Worm (Caenorhabditis elegans) whole organism, late embryonic: ENCODE data around the gene irg-5.

Experiments used
- C08G9.2 ChIP-seq: sonication (generic microtip); optimal IDR thresholded peaks from 2 replicates; lab custom pipeline; 2016; ENCODE audit warnings: mild to moderate bottlenecking, missing genetic modification characterization, moderate library complexity, missing compliant biosample characterization
- C38D4.7 ChIP-seq: fragments of 200-800 bp; sonication (Bioruptor generic); optimal IDR thresholded peaks from 2 replicates; lab custom pipeline; 2018; ENCODE audit warnings: mild to moderate bottlenecking, missing genetic modification characterization, moderate library complexity, missing compliant biosample characterization
- F13H6.1 ChIP-seq: sonication (generic microtip); optimal IDR thresholded peaks from 2 replicates; lab custom pipeline; 2016; ENCODE audit warnings: missing genetic modification characterization, missing compliant biosample characterization
- K09A11.1 ChIP-seq: sonication (generic microtip); optimal IDR thresholded peaks from 2 replicates; lab custom pipeline; 2017; ENCODE audit warnings: antibody characterized with exemption, mild to moderate bottlenecking, missing genetic modification characterization, missing compliant biosample characterization; ENCODE audit not compliant: insufficient read depth
- T23F11.4 ChIP-seq: fragments of 200-800 bp; sonication (Bioruptor generic); optimal IDR thresholded peaks from 2 replicates; lab custom pipeline; 2018; ENCODE audit warnings: mild to moderate bottlenecking, missing genetic modification characterization, missing compliant biosample characterization
- ahr-1 ChIP-seq: sonication (generic microtip); optimal IDR thresholded peaks from 2 replicates; lab custom pipeline; 2016; ENCODE audit warnings: missing genetic modification characterization, missing compliant biosample characterization
- ama-1 ChIP-seq: fragments of 150-350 bp; optimal IDR thresholded peaks from 2 replicates; lab custom pipeline; 2014
- ceh-14 ChIP-seq: sonication (generic microtip); optimal IDR thresholded peaks from 2 replicates; lab custom pipeline; 2016; ENCODE audit warnings: missing genotype, missing genetic modification characterization, missing compliant biosample characterization
- ceh-30 ChIP-seq: fragments of 150-350 bp; optimal IDR thresholded peaks from 2 replicates; lab custom pipeline; 2014; ENCODE audit warnings: missing biosample characterization, missing genetic modification characterization
- ceh-34 ChIP-seq: sonication (generic microtip); optimal IDR thresholded peaks from 2 replicates; lab custom pipeline; 2016; ENCODE audit warnings: mild to moderate bottlenecking, missing genetic modification characterization, missing compliant biosample characterization
- ceh-9 ChIP-seq: sonication (generic microtip); optimal IDR thresholded peaks from 2 replicates; lab custom pipeline; 2016; ENCODE audit warnings: mild to moderate bottlenecking, missing genetic modification characterization, inconsistent platforms, missing compliant biosample characterization
- che-1 ChIP-seq: sonication (generic microtip); optimal IDR thresholded peaks from 2 replicates; lab custom pipeline; 2016; ENCODE audit warnings: mild to moderate bottlenecking, missing genetic modification characterization, missing compliant biosample characterization
- dve-1 ChIP-seq: sonication (generic microtip); optimal IDR thresholded peaks from 2 replicates; lab custom pipeline; 2017; ENCODE audit warnings: antibody characterized with exemption, mild to moderate bottlenecking, missing genetic modification characterization, missing compliant biosample characterization
- elt-4 ChIP-seq: sonication (generic microtip); optimal IDR thresholded peaks from 2 replicates; lab custom pipeline; 2016; ENCODE audit warnings: missing genetic modification characterization, missing compliant biosample characterization
- ets-4 ChIP-seq: sonication (generic microtip); optimal IDR thresholded peaks from 2 replicates; lab custom pipeline; 2016; ENCODE audit warnings: missing genetic modification characterization, missing compliant biosample characterization
- fkh-6 ChIP-seq: sonication (generic microtip); optimal IDR thresholded peaks from 2 replicates; lab custom pipeline; 2016; ENCODE audit warnings: missing genetic modification characterization, missing compliant biosample characterization
- hlh-13 ChIP-seq: fragments of 200-800 bp; sonication (Bioruptor generic); optimal IDR thresholded peaks from 2 replicates; lab custom pipeline; 2018; ENCODE audit warnings: mild to moderate bottlenecking, missing genetic modification characterization, missing compliant biosample characterization
- hlh-15 ChIP-seq: sonication (generic microtip); optimal IDR thresholded peaks from 2 replicates; lab custom pipeline; 2016; ENCODE audit warnings: missing genetic modification characterization, missing compliant biosample characterization
- hlh-30 ChIP-seq: sonication (generic microtip); optimal IDR thresholded peaks from 2 replicates; lab custom pipeline; 2017; ENCODE audit warnings: antibody characterized with exemption, missing genetic modification characterization, missing compliant biosample characterization; ENCODE audit not compliant: insufficient read depth
- hlh-6 ChIP-seq: sonication (generic microtip); optimal IDR thresholded peaks from 2 replicates; lab custom pipeline; 2016; ENCODE audit warnings: missing genotype, missing genetic modification characterization, missing compliant biosample characterization
- mec-3 ChIP-seq: sonication (generic microtip); optimal IDR thresholded peaks from 2 replicates; lab custom pipeline; 2016; ENCODE audit warnings: borderline replicate concordance, missing genetic modification characterization, missing compliant biosample characterization
- nhr-11 ChIP-seq: fragments of 150-350 bp; optimal IDR thresholded peaks from 2 replicates; lab custom pipeline; 2014; ENCODE audit warnings: missing biosample characterization, missing genetic modification characterization
- nhr-232 ChIP-seq: sonication (generic microtip); optimal IDR thresholded peaks from 2 replicates; lab custom pipeline; 2016; ENCODE audit warnings: missing genetic modification characterization, missing compliant biosample characterization
- pag-3 ChIP-seq: sonication (generic microtip); optimal IDR thresholded peaks from 2 replicates; lab custom pipeline; 2016; ENCODE audit warnings: missing compliant biosample characterization, missing genetic modification characterization, borderline replicate concordance
- pha-2 ChIP-seq: sonication (generic microtip); optimal IDR thresholded peaks from 2 replicates; lab custom pipeline; 2017; ENCODE audit warnings: mild to moderate bottlenecking, missing genetic modification characterization, missing compliant biosample characterization
- pha-4 ChIP-seq: fragments of 150-350 bp; optimal IDR thresholded peaks from 2 replicates; lab custom pipeline; 2018; ENCODE audit warnings: missing biosample characterization, missing genetic modification reagents, missing genetic modification characterization
- pros-1 ChIP-seq: fragments of 150-350 bp; optimal IDR thresholded peaks from 2 replicates; lab custom pipeline; 2014; ENCODE audit warnings: missing biosample characterization, missing genetic modification reagents, missing genetic modification characterization
- ref-2 ChIP-seq: sonication (generic microtip); optimal IDR thresholded peaks from 2 replicates; lab custom pipeline; 2016; ENCODE audit warnings: missing genetic modification characterization, missing compliant biosample characterization
- sox-4 ChIP-seq: sonication (generic microtip); optimal IDR thresholded peaks from 2 replicates; lab custom pipeline; 2017; ENCODE audit warnings: mild to moderate bottlenecking, missing genetic modification characterization, inconsistent platforms, missing compliant biosample characterization
- tbx-2 ChIP-seq: sonication (generic microtip); optimal IDR thresholded peaks from 2 replicates; lab custom pipeline; 2016; ENCODE audit warnings: missing genetic modification characterization, missing compliant biosample characterization
- ttx-3 ChIP-seq: sonication (generic microtip); optimal IDR thresholded peaks from 2 replicates; lab custom pipeline; 2016; ENCODE audit warnings: missing genetic modification reagents, missing genetic modification characterization, missing compliant biosample characterization
- unc-3 ChIP-seq, 2 experiments: fragments of 200-800 bp in 1 of 2; sonication (Bioruptor generic) in 1 of 2; sonication (generic microtip) in 1 of 2; conservative IDR thresholded peaks in 1 of 2; optimal IDR thresholded peaks in 1 of 2; 2 replicates each; pipeline versions ENCODE4 v1.3.6 to Lab custom; 2016 to 2022; ENCODE audit warnings: missing compliant biosample characterization in 2 of 2, missing genetic modification characterization in 2 of 2, missing genetic modification reagents in 1 of 2
- unc-42 ChIP-seq: sonication (generic microtip); optimal IDR thresholded peaks from 2 replicates; lab custom pipeline; 2016; ENCODE audit warnings: missing genotype, missing genetic modification characterization, missing compliant biosample characterization
- unc-86 ChIP-seq: sonication (generic microtip); optimal IDR thresholded peaks from 2 replicates; lab custom pipeline; 2016; ENCODE audit warnings: missing genetic modification characterization, missing compliant biosample characterization
- zip-5 ChIP-seq: sonication (generic microtip); optimal IDR thresholded peaks from 2 replicates; lab custom pipeline; 2016; ENCODE audit warnings: missing genetic modification characterization, missing compliant biosample characterization

irg-5 gene

ce11 chrV:13707295-13707694 is 31.0 kb downstream of the irg-5 start, which contains the start of gene hlh-34:
Gene hlh-34, minus strand, starts transcription at chrV:13707395.
- peak; percentile 3 for TF ChIP-seq unc-42 (tag; lab: Kevin White, UChicago)
- TF ChIP-seq pha-2 (tag; lab: Kevin White, UChicago), result no peak
- no peak for TF ChIP-seq ttx-3 (tag; lab: Kevin White, UChicago)

- TF ChIP-seq pros-1 (peak; percentile 31), fkh-6 (tag; lab: Kevin White, UChicago) (peak; percentile 5), hlh-15 (no peak)
Observed at ce11 chrV:13703960-13704359, 34.3 kb downstream of the irg-5 start, which contains the start of gene T01D3.3. Gene T01D3.3, plus strand, starts transcription at chrV:13704271.

ce11 chrV:13694103-13694502 is 44.2 kb downstream of the irg-5 start:
- TF ChIP-seq pros-1 (no peak), hlh-13 (no peak), pag-3 (tag; lab: Kevin White, UChicago) (no peak), F13H6.1 (tag; lab: Kevin White, UChicago) (no peak), nhr-11 (no peak), sox-4 (tag; lab: Kevin White, UChicago) (no peak), unc-42 (tag; lab: Kevin White, UChicago) (no peak), C38D4.7 (GFP tag; lab: Kevin White, UChicago) (no peak), C08G9.2 (tag; lab: Kevin White, UChicago) (no peak), ets-4 (tag; lab: Kevin White, UChicago) (no peak), hlh-30 (tag; lab: Kevin White, UChicago) (no peak), che-1 (no peak), ahr-1 (tag; lab: Kevin White, UChicago) (no peak), T23F11.4 (GFP tag; lab: Kevin White, UChicago) (no peak), ceh-9 (tag; lab: Kevin White, UChicago) (no peak), pha-4 (tag; lab: Kevin White, UChicago) (no peak), hlh-6 (tag; lab: Kevin White, UChicago) (no peak), ceh-30 (tag; lab: Kevin White, UChicago) (no peak), ref-2 (tag; lab: Kevin White, UChicago) (no peak), tbx-2 (tag; lab: Kevin White, UChicago) (no peak)

- TF ChIP-seq unc-3 (GFP tag; conservative IDR thresholded peaks at IDR 0.05; lab: Robert Waterston, UW) (no peak), unc-3 (tag; optimal IDR thresholded peaks at IDR 0.05; lab: Kevin White, UChicago) (no peak), T23F11.4 (GFP tag; lab: Kevin White, UChicago) (no peak), hlh-6 (tag; lab: Kevin White, UChicago) (no peak), K09A11.1 (no peak), zip-5 (no peak), unc-86 (tag; lab: Kevin White, UChicago) (no peak), ceh-34 (tag; lab: Kevin White, UChicago) (no peak), nhr-232 (no peak), ceh-30 (tag; lab: Kevin White, UChicago) (no peak), dve-1 (tag; lab: Kevin White, UChicago) (no peak), ahr-1 (tag; lab: Kevin White, UChicago) (no peak), pros-1 (no peak), elt-4 (tag; lab: Kevin White, UChicago) (no peak), ama-1 (lab: Kevin White, UChicago) (no peak), pha-4 (tag; lab: Kevin White, UChicago) (no peak), F13H6.1 (tag; lab: Kevin White, UChicago) (no peak), hlh-13 (no peak), ceh-14 (tag; lab: Kevin White, UChicago) (no peak), nhr-11 (no peak), mec-3 (tag; lab: Kevin White, UChicago) (no peak)
Observed at ce11 chrV:13690276-13690675, 48.0 kb downstream of the irg-5 start.
